Worm (Caenorhabditis elegans) whole organism, L2 larva: ENCODE results near the gene F10A3.12.

Experiments used
- nhr-21 ChIP-seq: fragments of 150-350 bp; optimal IDR thresholded peaks from 2 replicates; lab custom pipeline; 2014; ENCODE audit warnings: missing biosample characterization, missing genetic modification characterization
- zag-1 ChIP-seq: fragments of 150-350 bp; optimal IDR thresholded peaks from 2 replicates; lab custom pipeline; 2014; ENCODE audit warnings: missing biosample characterization, missing genetic modification characterization

DNA sequence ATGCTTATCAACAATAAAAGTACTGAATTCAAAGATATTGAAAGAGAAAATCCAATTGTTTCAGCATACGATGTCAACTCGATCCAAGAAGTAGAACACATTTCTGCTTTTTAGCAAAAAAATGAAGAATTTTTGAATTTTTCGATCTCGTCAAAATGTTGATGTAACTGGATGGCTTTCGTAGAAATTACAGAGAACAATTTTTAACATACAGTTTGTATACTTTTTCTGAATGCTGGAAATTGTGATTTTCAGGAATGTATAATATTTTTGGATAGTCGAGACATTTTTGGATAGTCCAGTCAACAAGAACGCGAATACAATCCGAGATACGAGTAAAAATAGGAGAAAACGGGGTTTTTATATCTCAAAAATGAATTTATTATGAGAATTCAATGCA lies 45.2 kb upstream of the F10A3.12 start, which contains the start of gene str-103:
- TF ChIP-seq nhr-21: no peak
- TF ChIP-seq zag-1 (tag; lab: Kevin White, UChicago): no peak
